Fruit fly (Drosophila melanogaster) whole organism, embryonic: ENCODE results near the gene CG6511.

Experiments
- CG10959 ChIP-seq: fragments of 200-800 bp; sonication (Bioruptor generic); IDR thresholded peaks from 2 replicates; pipeline ENCODE4 v1.3.6; 2022; ENCODE audit warnings: missing biosample characterization, missing genetic modification characterization
- CG11247 ChIP-seq: fragments of 200-800 bp; sonication (Bioruptor generic); IDR thresholded peaks from 2 replicates; pipeline ENCODE4 v1.3.6; 2022; ENCODE audit warnings: missing biosample characterization, missing genetic modification characterization
- CG11695 ChIP-seq: fragments of 200-800 bp; sonication (Bioruptor generic); IDR thresholded peaks from 3 replicates; pipeline ENCODE4 v1.3.6; 2022; ENCODE audit warnings: missing biosample characterization, missing genetic modification characterization
- CG11723 ChIP-seq: fragments of 200-800 bp; sonication (Bioruptor generic); optimal IDR thresholded peaks from 2 replicates; lab custom pipeline; 2017; ENCODE audit warnings: missing biosample characterization, mild to moderate bottlenecking, missing genetic modification characterization
- CG12071 ChIP-seq: fragments of 200-800 bp; sonication (Bioruptor generic); optimal IDR thresholded peaks from 3 replicates; lab custom pipeline; 2018; ENCODE audit warnings: missing biosample characterization, mild to moderate bottlenecking, missing genetic modification characterization
- CG12219 ChIP-seq: fragments of 200-800 bp; sonication (Bioruptor generic); optimal IDR thresholded peaks from 3 replicates; lab custom pipeline; 2018; ENCODE audit warnings: missing biosample characterization, mild to moderate bottlenecking, missing genetic modification characterization
- CG12299 ChIP-seq: fragments of 200-800 bp; sonication (Bioruptor generic); optimal IDR thresholded peaks from 2 replicates; lab custom pipeline; 2018; ENCODE audit warnings: missing biosample characterization, mild to moderate bottlenecking, missing genetic modification characterization
- CG12942 ChIP-seq: fragments of 200-800 bp; sonication (Bioruptor generic); optimal IDR thresholded peaks from 3 replicates; lab custom pipeline; 2016; ENCODE audit warnings: missing biosample characterization, missing genetic modification characterization
- CG16815 ChIP-seq: fragments of 200-800 bp; sonication (Bioruptor generic); optimal IDR thresholded peaks from 3 replicates; lab custom pipeline; 2017; ENCODE audit warnings: missing biosample characterization, mild to moderate bottlenecking, missing genetic modification characterization
- CG17568 ChIP-seq: fragments of 200-800 bp; sonication (Bioruptor generic); optimal IDR thresholded peaks from 2 replicates; lab custom pipeline; 2018; ENCODE audit warnings: missing biosample characterization, mild to moderate bottlenecking, missing genetic modification characterization, moderate library complexity
- CG17829 ChIP-seq: fragments of 200-800 bp; optimal IDR thresholded peaks from 2 replicates; lab custom pipeline; 2019; ENCODE audit warnings: missing biosample characterization, mild to moderate bottlenecking, missing genetic modification characterization, moderate library complexity
- CG1832 ChIP-seq: fragments of 200-800 bp; sonication (Bioruptor generic); optimal IDR thresholded peaks from 2 replicates; lab custom pipeline; 2017; ENCODE audit warnings: missing biosample characterization, mild to moderate bottlenecking, missing genetic modification characterization, inconsistent platforms
- CG30020 ChIP-seq: fragments of 200-800 bp; optimal IDR thresholded peaks from 2 replicates; lab custom pipeline; 2019; ENCODE audit warnings: missing biosample characterization, mild to moderate bottlenecking, missing genetic modification characterization, moderate library complexity
- CG31224 ChIP-seq: fragments of 200-800 bp; sonication (Bioruptor generic); IDR thresholded peaks from 2 replicates; pipeline ENCODE4 v1.3.6; 2022; ENCODE audit warnings: missing biosample characterization, missing genetic modification characterization
- CG3726 ChIP-seq: fragments of 200-800 bp; sonication (Bioruptor generic); IDR thresholded peaks from 3 replicates; pipeline ENCODE4, ENCODE4 v1.3.6; 2022; ENCODE audit warnings: missing biosample characterization, missing genetic modification characterization
- CG6175 ChIP-seq: fragments of 200-800 bp; sonication (Bioruptor generic); IDR thresholded peaks from 3 replicates; pipeline ENCODE4 v1.3.6; 2022; ENCODE audit warnings: missing biosample characterization, missing genetic modification characterization
- CG7271 ChIP-seq: fragments of 200-800 bp; sonication (Bioruptor generic); optimal IDR thresholded peaks from 2 replicates; lab custom pipeline; 2018; ENCODE audit warnings: missing biosample characterization, mild to moderate bottlenecking, missing genetic modification characterization, moderate library complexity
- Dad ChIP-seq: fragments of 200-800 bp; sonication (Bioruptor generic); optimal IDR thresholded peaks from 3 replicates; lab custom pipeline; 2016; ENCODE audit warnings: missing biosample characterization, missing genetic modification characterization
- Dll ChIP-seq: fragments of 200-800 bp; sonication (Bioruptor generic); IDR thresholded peaks from 4 replicates; pipeline ENCODE4 v1.3.6; 2022; ENCODE audit warnings: missing biosample characterization, missing genetic modification characterization; ENCODE audit not compliant: partially characterized antibody
- Gsc ChIP-seq: fragments of 200-800 bp; sonication (Bioruptor generic); IDR thresholded peaks from 2 replicates; pipeline ENCODE4 v1.3.6; 2022; ENCODE audit warnings: missing biosample characterization, missing genetic modification characterization
- H2.0 ChIP-seq: fragments of 200-800 bp; sonication (Bioruptor generic); IDR thresholded peaks from 2 replicates; pipeline ENCODE4 v1.3.6; 2022; ENCODE audit warnings: missing biosample characterization, missing genetic modification characterization
- HLH3B ChIP-seq: fragments of 200-800 bp; sonication (Bioruptor generic); IDR thresholded peaks from 2 replicates; pipeline ENCODE4 v1.3.6; 2022; ENCODE audit warnings: missing biosample characterization, missing genetic modification characterization
- Hey ChIP-seq: fragments of 200-800 bp; sonication (Bioruptor generic); optimal IDR thresholded peaks from 3 replicates; lab custom pipeline; 2018; ENCODE audit warnings: missing biosample characterization, mild to moderate bottlenecking, missing genetic modification characterization
- Hr39 ChIP-seq: fragments of >200 bp; optimal IDR thresholded peaks from 2 replicates; lab custom pipeline; 2017
- MBD-R2 ChIP-seq: fragments of 200-800 bp; sonication (Bioruptor generic); IDR thresholded peaks from 2 replicates; pipeline ENCODE4 v1.3.6; 2022; ENCODE audit warnings: missing biosample characterization, missing genetic modification characterization
- NFAT ChIP-seq: fragments of 200-800 bp; sonication (Bioruptor generic); IDR thresholded peaks from 2 replicates; pipeline ENCODE4 v1.3.6; 2022; ENCODE audit warnings: missing biosample characterization, missing genetic modification characterization
- Sry-δ ChIP-seq: fragments of 200-800 bp; sonication (Bioruptor generic); optimal IDR thresholded peaks from 2 replicates; lab custom pipeline; 2016; ENCODE audit warnings: missing biosample characterization, missing genetic modification characterization
- Xrp1 ChIP-seq: fragments of 200-800 bp; sonication (Bioruptor generic); IDR thresholded peaks from 2 replicates; pipeline ENCODE4 v1.3.6; 2022; ENCODE audit warnings: missing biosample characterization, missing genetic modification characterization
- br ChIP-seq: fragments of >200 bp; optimal IDR thresholded peaks from 2 replicates; lab custom pipeline; 2017
- croc ChIP-seq: fragments of 200-800 bp; sonication (Bioruptor generic); conservative IDR thresholded peaks from 3 replicates; pipeline ENCODE4 v1.3.6; 2022; ENCODE audit warnings: missing biosample characterization, missing genetic modification characterization
- fd3F ChIP-seq: fragments of 200-800 bp; sonication (Bioruptor generic); optimal IDR thresholded peaks from 2 replicates; lab custom pipeline; 2018; ENCODE audit warnings: missing biosample characterization, mild to moderate bottlenecking, missing genetic modification characterization, moderate library complexity
- fu2 ChIP-seq: fragments of 200-800 bp; sonication (Bioruptor generic); optimal IDR thresholded peaks from 2 replicates; lab custom pipeline; 2016; ENCODE audit warnings: missing biosample characterization, missing genetic modification characterization
- grau ChIP-seq: fragments of 200-800 bp; optimal IDR thresholded peaks from 3 replicates; lab custom pipeline; 2019; ENCODE audit warnings: missing biosample characterization, mild to moderate bottlenecking, missing genetic modification characterization, moderate library complexity
- grn ChIP-seq: fragments of 200-800 bp; sonication (Bioruptor generic); optimal IDR thresholded peaks from 3 replicates; lab custom pipeline; 2017; ENCODE audit warnings: missing biosample characterization, missing genetic modification characterization
- gsb-n ChIP-seq: fragments of 200-800 bp; sonication (Bioruptor generic); optimal IDR thresholded peaks from 3 replicates; lab custom pipeline; 2018; ENCODE audit warnings: missing biosample characterization, mild to moderate bottlenecking, missing genetic modification characterization
- ham ChIP-seq: fragments of 200-800 bp; sonication (Bioruptor generic); IDR thresholded peaks from 2 replicates; pipeline ENCODE4 v1.3.6; 2022; ENCODE audit warnings: missing biosample characterization, missing genetic modification characterization
- hb ChIP-seq: fragments of 200-800 bp; sonication (Bioruptor generic); IDR thresholded peaks from 3 replicates; pipeline ENCODE4 v1.3.6; 2022; ENCODE audit warnings: missing biosample characterization, missing genetic modification characterization; ENCODE audit not compliant: partially characterized antibody
- lab ChIP-seq: fragments of 200-800 bp; sonication (Bioruptor generic); optimal IDR thresholded peaks from 3 replicates; lab custom pipeline; 2017; ENCODE audit warnings: missing biosample characterization, missing genetic modification characterization, mild to moderate bottlenecking, moderate library complexity, missing genetic modification reagents
- lola ChIP-seq, 3 experiments: fragments of >200 bp in 2 of 3; fragments of 200-800 bp in 1 of 3; sonication (Bioruptor generic) in 1 of 3; optimal IDR thresholded peaks; 2 replicates each; lab custom pipeline; 2017 to 2019; ENCODE audit warnings: missing biosample characterization in 3 of 3, missing genetic modification characterization in 3 of 3, mild to moderate bottlenecking in 1 of 3, moderate library complexity in 1 of 3
- luna ChIP-seq: fragments of 200-800 bp; sonication (Bioruptor generic); optimal IDR thresholded peaks from 2 replicates; lab custom pipeline; 2016; ENCODE audit warnings: missing biosample characterization, missing genetic modification characterization
- mam ChIP-seq: fragments of 200-800 bp; sonication (Bioruptor generic); optimal IDR thresholded peaks from 3 replicates; lab custom pipeline; 2016; ENCODE audit warnings: missing biosample characterization, missing genetic modification characterization
- mld ChIP-seq: fragments of 200-800 bp; sonication (Bioruptor generic); IDR thresholded peaks from 3 replicates; pipeline ENCODE4 v1.3.6; 2022; ENCODE audit warnings: missing biosample characterization, missing genetic modification characterization; ENCODE audit not compliant: partially characterized antibody
- nom ChIP-seq: fragments of 200-800 bp; sonication (Bioruptor generic); optimal IDR thresholded peaks from 2 replicates; lab custom pipeline; 2017; ENCODE audit warnings: missing biosample characterization, missing genetic modification characterization, mild to moderate bottlenecking, moderate library complexity, missing genetic modification reagents
- onecut ChIP-seq: fragments of 200-800 bp; sonication (Bioruptor generic); IDR thresholded peaks from 2 replicates; pipeline ENCODE4 v1.3.6; 2022; ENCODE audit warnings: missing biosample characterization, missing genetic modification characterization
- pum ChIP-seq: fragments of 200-800 bp; sonication (Bioruptor generic); optimal IDR thresholded peaks from 2 replicates; lab custom pipeline; 2016; ENCODE audit warnings: missing biosample characterization, missing genetic modification characterization
- pzg ChIP-seq: fragments of 200-800 bp; sonication (Bioruptor generic); optimal IDR thresholded peaks from 3 replicates; lab custom pipeline; 2018; ENCODE audit warnings: missing biosample characterization, mild to moderate bottlenecking, missing genetic modification characterization, moderate library complexity
- schlank ChIP-seq: fragments of 200-800 bp; sonication (Bioruptor generic); optimal IDR thresholded peaks from 2 replicates; lab custom pipeline; 2018; ENCODE audit warnings: missing biosample characterization, mild to moderate bottlenecking, missing genetic modification characterization
- scrt ChIP-seq: fragments of 200-800 bp; sonication (Bioruptor generic); optimal IDR thresholded peaks from 2 replicates; lab custom pipeline; 2018; ENCODE audit warnings: missing biosample characterization, mild to moderate bottlenecking, missing genetic modification characterization, moderate library complexity
- sens-2 ChIP-seq: fragments of 200-800 bp; sonication (Bioruptor generic); IDR thresholded peaks from 2 replicates; pipeline ENCODE4 v1.3.6; 2022; ENCODE audit warnings: missing biosample characterization, missing genetic modification characterization
- sim ChIP-seq: fragments of 200-800 bp; sonication (Bioruptor generic); IDR thresholded peaks from 2 replicates; pipeline ENCODE4 v1.3.6; 2022; ENCODE audit warnings: missing biosample characterization, missing genetic modification characterization
- sqz ChIP-seq: fragments of 200-800 bp; sonication (Bioruptor generic); optimal IDR thresholded peaks from 3 replicates; lab custom pipeline; 2018; ENCODE audit warnings: missing biosample characterization, mild to moderate bottlenecking, missing genetic modification characterization
- ttk ChIP-seq: fragments of 200-800 bp; sonication (Bioruptor generic); IDR thresholded peaks from 2 replicates; pipeline ENCODE4 v2.1.2; 2022; ENCODE audit warnings: missing biosample characterization, missing genetic modification characterization

The CG6511 gene

dm6 chr3L:8751262-8751661 is 30.1 kb downstream of the CG6511 start (continued):
- TF ChIP-seq Sry-δ (GFP tag; lab: Kevin White, UChicago) (peak; percentile 4), grau (tag; lab: Kevin White, UChicago) (peak; percentile 50), grn (GFP tag; lab: Kevin White, UChicago) (no peak), CG16815 (GFP tag; lab: Kevin White, UChicago) (no peak), gsb-n (tag; lab: Kevin White, UChicago) (peak; percentile 42), scrt (GFP tag; lab: Kevin White, UChicago) (peak; percentile 25), CG3726 (no peak), CG17829 (tag; lab: Kevin White, UChicago) (no peak), sqz (peak; percentile 25), fd3F (GFP tag; lab: Kevin White, UChicago) (no peak), nom (GFP tag; lab: Kevin White, UChicago) (no peak), CG11723 (GFP tag; lab: Kevin White, UChicago) (peak; percentile 7), CG1832 (GFP tag; lab: Kevin White, UChicago) (no peak), mam (no peak), lola (GFP tag; optimal IDR thresholded peaks at IDR 0.05; lab: Kevin White, UChicago) (no peak), CG31224 (GFP tag; lab: Robert Waterston, UW) (no peak), Gsc (GFP tag; lab: Robert Waterston, UW) (0 out of 2 replicates have a peak, but pooled peaks have one; percentile 4), pzg (no peak), luna (GFP tag; lab: Kevin White, UChicago) (no peak), CG11695 (GFP tag; lab: Robert Waterston, UW) (peak; percentile 50; the same call in 1 of the 3 replicates), NFAT (GFP tag; lab: Robert Waterston, UW) (no peak), CG10959 (no peak), MBD-R2 (GFP tag; lab: Robert Waterston, UW) (no peak; the same call in 1 of the 2 replicates), ham (GFP tag; lab: Robert Waterston, UW) (no peak), schlank (no peak), Dad (GFP tag; lab: Kevin White, UChicago) (no peak), croc (GFP tag; lab: Robert Waterston, UW) (peak; percentile 43; the same call in 1 of the 3 replicates), Hr39 (lab: Kevin White, UChicago) (no peak), CG6175 (GFP tag; lab: Robert Waterston, UW) (no peak), Dll (no peak), ttk (peak; percentile 70), sens-2 (GFP tag; lab: Robert Waterston, UW) (peak; percentile 49; the same call in 1 of the 2 replicates), hb (GFP tag; lab: Robert Waterston, UW) (no peak), CG7271 (no peak), H2.0 (GFP tag; lab: Robert Waterston, UW) (peak; percentile 60), pum (GFP tag; lab: Kevin White, UChicago) (peak; percentile 49), br (no peak), Xrp1 (GFP tag; lab: Robert Waterston, UW) (peak; percentile 61), HLH3B (peak; percentile 65), CG30020 (tag; lab: Kevin White, UChicago) (no peak), mld (GFP tag; lab: Robert Waterston, UW) (no peak), CG12071 (GFP tag; lab: Kevin White, UChicago) (peak; percentile 53), CG11247 (GFP tag; lab: Robert Waterston, UW) (no peak), CG12299 (no peak), fu2 (GFP tag; lab: Kevin White, UChicago) (no peak), CG12942 (GFP tag; lab: Kevin White, UChicago) (no peak), Hey (tag; lab: Kevin White, UChicago) (no peak), CG17568 (GFP tag; lab: Kevin White, UChicago) (no peak), onecut (GFP tag; lab: Robert Waterston, UW) (peak; percentile 40; the same call in 1 of the 2 replicates), lab (GFP tag; lab: Kevin White, UChicago) (peak; percentile 54), CG12219 (GFP tag; lab: Kevin White, UChicago) (no peak), sim (GFP tag; lab: Robert Waterston, UW) (peak; percentile 52; the same call in 1 of the 2 replicates)
